Worm (Caenorhabditis elegans): ENCODE measurements around the gene pdtf-1.

The pdtf-1 gene

DNA sequence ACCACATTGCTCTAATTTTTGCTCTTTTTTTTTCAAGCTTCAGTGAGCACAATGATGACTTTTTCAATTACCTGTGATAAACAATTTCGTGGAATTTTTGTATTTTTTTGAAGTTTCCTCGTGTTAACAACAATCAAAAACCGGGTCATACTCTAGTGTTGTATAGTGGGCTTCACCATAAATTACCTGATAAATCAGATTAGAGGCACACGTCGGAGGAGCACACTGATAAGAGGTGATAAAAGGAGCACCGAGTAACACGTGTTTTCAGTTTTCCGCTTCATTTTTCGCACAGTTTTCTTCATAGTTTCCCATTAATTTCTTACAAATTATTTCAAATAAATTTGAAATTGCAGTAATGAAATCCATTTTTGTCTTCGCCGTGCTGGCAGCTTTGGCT, 48.5 kb downstream of the pdtf-1 start, which contains the start of gene spp-8 (continued):
- TF ChIP-seq pag-3 (tag; optimal IDR thresholded peaks at IDR 0.05; ENCODE audit: borderline replicate concordance, insufficient read depth) (no peak), snu-23 (GFP tag; optimal IDR thresholded peaks at IDR 0.05) (no peak), nhr-84 (tag; optimal IDR thresholded peaks at IDR 0.05) (no peak), aly-2 (tag; optimal IDR thresholded peaks at IDR 0.05) (no peak), F16B12.6 (tag; optimal IDR thresholded peaks at IDR 0.05) (no peak), sox-4 (tag; optimal IDR thresholded peaks at IDR 0.05) (no peak), pqm-1 (tag; optimal IDR thresholded peaks at IDR 0.05) (no peak), pax-3 (tag; optimal IDR thresholded peaks at IDR 0.05) (no peak)

ce11 chrIV:8487183-8487582, 54.3 kb downstream of the pdtf-1 start, which contains the start of gene srlf-3:
Gene srlf-3, plus strand, starts transcription at chrIV:8487483.
- no peak for TF ChIP-seq dsc-1 (tag; optimal IDR thresholded peaks at IDR 0.05)
- TF ChIP-seq fkh-10 (GFP tag; optimal IDR thresholded peaks at IDR 0.05) = no peak
- TF ChIP-seq xbp-1 (tag; optimal IDR thresholded peaks at IDR 0.05) = no peak
- TF ChIP-seq nhr-20 (tag; optimal IDR thresholded peaks at IDR 0.05) = no peak
- no peak for TF ChIP-seq sox-4 (tag; optimal IDR thresholded peaks at IDR 0.05)
- no peak for TF ChIP-seq ztf-11 (tag; optimal IDR thresholded peaks at IDR 0.05)
- TF ChIP-seq lin-13 (GFP tag; optimal IDR thresholded peaks at IDR 0.05) = no peak
- no peak for TF ChIP-seq egl-27 (tag; optimal IDR thresholded peaks at IDR 0.05)
- no peak for TF ChIP-seq egl-13 (tag; optimal IDR thresholded peaks at IDR 0.05)
- TF ChIP-seq nhr-11 (tag; optimal IDR thresholded peaks at IDR 0.05) = no peak
- no peak for TF ChIP-seq hpl-2 (GFP tag; optimal IDR thresholded peaks at IDR 0.05)
- TF ChIP-seq nhr-71 (tag; optimal IDR thresholded peaks at IDR 0.05) = no peak
- no peak for TF ChIP-seq irx-1 (tag; optimal IDR thresholded peaks at IDR 0.05)
- TF ChIP-seq zag-1 (tag; optimal IDR thresholded peaks at IDR 0.05) = no peak
- TF ChIP-seq ets-5 (GFP tag; IDR thresholded peaks at IDR 0.05) = no peak
- no peak for TF ChIP-seq hlh-4 (tag; optimal IDR thresholded peaks at IDR 0.05)
- no peak for TF ChIP-seq nhr-77 (tag; optimal IDR thresholded peaks at IDR 0.05)
- TF ChIP-seq lir-3 (tag; optimal IDR thresholded peaks at IDR 0.05; ENCODE audit: poor library complexity) = no peak
